Worm (Caenorhabditis elegans) whole organism, late embryonic: ENCODE measurements around the gene R03H10.7.

Experiments used
- C08G9.2 ChIP-seq: sonication (generic microtip); optimal IDR thresholded peaks from 2 replicates; lab custom pipeline; 2016; ENCODE audit warnings: mild to moderate bottlenecking, missing genetic modification characterization, moderate library complexity, missing compliant biosample characterization
- C38D4.7 ChIP-seq: fragments of 200-800 bp; sonication (Bioruptor generic); optimal IDR thresholded peaks from 2 replicates; lab custom pipeline; 2018; ENCODE audit warnings: mild to moderate bottlenecking, missing genetic modification characterization, moderate library complexity, missing compliant biosample characterization
- F13H6.1 ChIP-seq: sonication (generic microtip); optimal IDR thresholded peaks from 2 replicates; lab custom pipeline; 2016; ENCODE audit warnings: missing genetic modification characterization, missing compliant biosample characterization
- T23F11.4 ChIP-seq: fragments of 200-800 bp; sonication (Bioruptor generic); optimal IDR thresholded peaks from 2 replicates; lab custom pipeline; 2018; ENCODE audit warnings: mild to moderate bottlenecking, missing genetic modification characterization, missing compliant biosample characterization
- Y22D7AL.16 ChIP-seq: sonication (generic microtip); optimal IDR thresholded peaks from 2 replicates; lab custom pipeline; 2016; ENCODE audit warnings: missing genetic modification characterization, missing compliant biosample characterization
- ama-1 ChIP-seq: fragments of 150-350 bp; optimal IDR thresholded peaks from 2 replicates; lab custom pipeline; 2014
- ceh-14 ChIP-seq: sonication (generic microtip); optimal IDR thresholded peaks from 2 replicates; lab custom pipeline; 2016; ENCODE audit warnings: missing genotype, missing genetic modification characterization, missing compliant biosample characterization
- ceh-18 ChIP-seq: sonication (generic microtip); optimal IDR thresholded peaks from 2 replicates; lab custom pipeline; 2016; ENCODE audit warnings: missing genetic modification characterization, missing compliant biosample characterization
- ceh-31 ChIP-seq: sonication (generic microtip); optimal IDR thresholded peaks from 2 replicates; lab custom pipeline; 2016; ENCODE audit warnings: missing genetic modification characterization, missing compliant biosample characterization
- ceh-45 ChIP-seq: fragments of 200-800 bp; sonication (Bioruptor generic); IDR thresholded peaks from 2 replicates; pipeline ENCODE4 v1.3.6; 2022; ENCODE audit warnings: missing genetic modification reagents, missing genetic modification characterization, missing compliant biosample characterization
- ceh-6 ChIP-seq: fragments of 200-800 bp; sonication (Bioruptor generic); optimal IDR thresholded peaks from 2 replicates; lab custom pipeline; 2018; ENCODE audit warnings: mild to moderate bottlenecking, missing genetic modification characterization, missing compliant biosample characterization
- che-1 ChIP-seq: sonication (generic microtip); optimal IDR thresholded peaks from 2 replicates; lab custom pipeline; 2016; ENCODE audit warnings: mild to moderate bottlenecking, missing genetic modification characterization, missing compliant biosample characterization
- dve-1 ChIP-seq: sonication (generic microtip); optimal IDR thresholded peaks from 2 replicates; lab custom pipeline; 2017; ENCODE audit warnings: antibody characterized with exemption, mild to moderate bottlenecking, missing genetic modification characterization, missing compliant biosample characterization
- elt-2 ChIP-seq: sonication (generic microtip); optimal IDR thresholded peaks from 2 replicates; lab custom pipeline; 2016; ENCODE audit warnings: missing genetic modification reagents, missing genetic modification characterization, missing compliant biosample characterization
- elt-4 ChIP-seq: sonication (generic microtip); optimal IDR thresholded peaks from 2 replicates; lab custom pipeline; 2016; ENCODE audit warnings: missing genetic modification characterization, missing compliant biosample characterization
- eyg-1 ChIP-seq: sonication (generic microtip); optimal IDR thresholded peaks from 2 replicates; lab custom pipeline; 2016; ENCODE audit warnings: missing genotype, missing genetic modification characterization, missing compliant biosample characterization
- fax-1 ChIP-seq: sonication (generic microtip); optimal IDR thresholded peaks from 2 replicates; lab custom pipeline; 2016; ENCODE audit warnings: missing genotype, missing genetic modification characterization, missing compliant biosample characterization
- gmeb-2 ChIP-seq: sonication (generic microtip); optimal IDR thresholded peaks from 2 replicates; lab custom pipeline; 2016; ENCODE audit warnings: missing genetic modification characterization, inconsistent platforms, missing compliant biosample characterization
- hlh-15 ChIP-seq: sonication (generic microtip); optimal IDR thresholded peaks from 2 replicates; lab custom pipeline; 2016; ENCODE audit warnings: missing genetic modification characterization, missing compliant biosample characterization
- hlh-6 ChIP-seq: sonication (generic microtip); optimal IDR thresholded peaks from 2 replicates; lab custom pipeline; 2016; ENCODE audit warnings: missing genotype, missing genetic modification characterization, missing compliant biosample characterization
- hlh-8 ChIP-seq: sonication (generic microtip); optimal IDR thresholded peaks from 2 replicates; lab custom pipeline; 2016; ENCODE audit warnings: missing genotype, missing genetic modification characterization, missing compliant biosample characterization
- lim-6 ChIP-seq: sonication (generic microtip); optimal IDR thresholded peaks from 2 replicates; lab custom pipeline; 2016; ENCODE audit warnings: missing genetic modification characterization, missing compliant biosample characterization
- lin-11 ChIP-seq: fragments of 200-800 bp; sonication (Bioruptor generic); optimal IDR thresholded peaks from 2 replicates; lab custom pipeline; 2018; ENCODE audit warnings: mild to moderate bottlenecking, missing genetic modification characterization, missing compliant biosample characterization
- nfya-1 ChIP-seq: sonication (generic microtip); optimal IDR thresholded peaks from 2 replicates; lab custom pipeline; 2017; ENCODE audit warnings: missing genetic modification characterization, mild to moderate bottlenecking, missing compliant biosample characterization, antibody characterized with exemption, moderate library complexity
- nhr-232 ChIP-seq: sonication (generic microtip); optimal IDR thresholded peaks from 2 replicates; lab custom pipeline; 2016; ENCODE audit warnings: missing genetic modification characterization, missing compliant biosample characterization
- pat-9 ChIP-seq: fragments of 200-800 bp; sonication (Bioruptor generic); optimal IDR thresholded peaks from 2 replicates; lab custom pipeline; 2018; ENCODE audit warnings: mild to moderate bottlenecking, missing genetic modification characterization, moderate library complexity, missing compliant biosample characterization
- pax-1 ChIP-seq: fragments of 150-350 bp; optimal IDR thresholded peaks from 2 replicates; lab custom pipeline; 2014; ENCODE audit warnings: missing biosample characterization, missing genetic modification characterization
- pha-4 ChIP-seq: fragments of 150-350 bp; optimal IDR thresholded peaks from 2 replicates; lab custom pipeline; 2018; ENCODE audit warnings: missing biosample characterization, missing genetic modification reagents, missing genetic modification characterization
- pqm-1 ChIP-seq: sonication (generic microtip); optimal IDR thresholded peaks from 2 replicates; lab custom pipeline; 2016; ENCODE audit warnings: missing genetic modification characterization, missing compliant biosample characterization
- ref-2 ChIP-seq: sonication (generic microtip); optimal IDR thresholded peaks from 2 replicates; lab custom pipeline; 2016; ENCODE audit warnings: missing genetic modification characterization, missing compliant biosample characterization
- rnt-1 ChIP-seq: sonication (generic microtip); optimal IDR thresholded peaks from 2 replicates; lab custom pipeline; 2016; ENCODE audit warnings: missing genetic modification characterization, missing compliant biosample characterization
- sox-4 ChIP-seq: sonication (generic microtip); optimal IDR thresholded peaks from 2 replicates; lab custom pipeline; 2017; ENCODE audit warnings: mild to moderate bottlenecking, missing genetic modification characterization, inconsistent platforms, missing compliant biosample characterization
- tbx-2 ChIP-seq: sonication (generic microtip); optimal IDR thresholded peaks from 2 replicates; lab custom pipeline; 2016; ENCODE audit warnings: missing genetic modification characterization, missing compliant biosample characterization
- tbx-7 ChIP-seq: sonication (generic microtip); optimal IDR thresholded peaks from 2 replicates; lab custom pipeline; 2016; ENCODE audit warnings: missing genotype, missing genetic modification characterization, missing compliant biosample characterization
- ttx-3 ChIP-seq: sonication (generic microtip); optimal IDR thresholded peaks from 2 replicates; lab custom pipeline; 2016; ENCODE audit warnings: missing genetic modification reagents, missing genetic modification characterization, missing compliant biosample characterization
- unc-3 ChIP-seq, 2 experiments: fragments of 200-800 bp in 1 of 2; sonication (Bioruptor generic) in 1 of 2; sonication (generic microtip) in 1 of 2; conservative IDR thresholded peaks in 1 of 2; optimal IDR thresholded peaks in 1 of 2; 2 replicates each; pipeline versions ENCODE4 v1.3.6 to Lab custom; 2016 to 2022; ENCODE audit warnings: missing compliant biosample characterization in 2 of 2, missing genetic modification characterization in 2 of 2, missing genetic modification reagents in 1 of 2
- zip-5 ChIP-seq: sonication (generic microtip); optimal IDR thresholded peaks from 2 replicates; lab custom pipeline; 2016; ENCODE audit warnings: missing genetic modification characterization, missing compliant biosample characterization
- ztf-16 ChIP-seq: sonication (generic microtip); optimal IDR thresholded peaks from 2 replicates; lab custom pipeline; 2017; ENCODE audit warnings: missing genetic modification characterization, missing compliant biosample characterization

R03H10.7 gene

ce11 chrII:4173842-4174241 is 4.9 kb downstream of the R03H10.7 start:
- no peak for TF ChIP-seq hlh-8 (tag; lab: Kevin White, UChicago)
- no peak for TF ChIP-seq hlh-6 (tag; lab: Kevin White, UChicago)
- no peak for TF ChIP-seq ceh-31 (tag; lab: Kevin White, UChicago)
- no peak for TF ChIP-seq nfya-1
- TF ChIP-seq C38D4.7 (GFP tag; lab: Kevin White, UChicago), result no peak
- no peak for TF ChIP-seq rnt-1 (tag; lab: Kevin White, UChicago)
- TF ChIP-seq C08G9.2 (tag; lab: Kevin White, UChicago), result no peak
- no peak for TF ChIP-seq T23F11.4 (GFP tag; lab: Kevin White, UChicago)
- no peak for TF ChIP-seq ceh-45 (GFP tag; lab: Robert Waterston, UW)
- no peak for TF ChIP-seq ttx-3 (tag; lab: Kevin White, UChicago)
- TF ChIP-seq gmeb-2 (tag; lab: Kevin White, UChicago), result no peak
- TF ChIP-seq zip-5 (tag; lab: Kevin White, UChicago), result no peak
- TF ChIP-seq pax-1 (tag; lab: Kevin White, UChicago), result no peak
- no peak for TF ChIP-seq ceh-14 (tag; lab: Kevin White, UChicago)
- no peak for TF ChIP-seq ceh-6 (GFP tag; lab: Kevin White, UChicago)
- no peak for TF ChIP-seq elt-2 (tag; lab: Kevin White, UChicago)

- no peak for TF ChIP-seq elt-2 (tag; lab: Kevin White, UChicago)
- no peak for TF ChIP-seq tbx-2
- TF ChIP-seq eyg-1, result no peak
- TF ChIP-seq pha-4, result no peak
- no peak for TF ChIP-seq Y22D7AL.16
- TF ChIP-seq tbx-7 (tag; lab: Kevin White, UChicago), result no peak
- TF ChIP-seq ceh-14 (tag; lab: Kevin White, UChicago), result no peak
- no peak for TF ChIP-seq hlh-15 (tag; lab: Kevin White, UChicago)
- TF ChIP-seq lim-6 (tag; lab: Kevin White, UChicago), result no peak
- TF ChIP-seq unc-3 (GFP tag; conservative IDR thresholded peaks at IDR 0.05; lab: Robert Waterston, UW), result no peak
- TF ChIP-seq unc-3 (tag; optimal IDR thresholded peaks at IDR 0.05; lab: Kevin White, UChicago), result no peak
- TF ChIP-seq dve-1 (tag; lab: Kevin White, UChicago), result no peak
- TF ChIP-seq ceh-18, result no peak
- TF ChIP-seq nhr-232 (tag; lab: Kevin White, UChicago), result no peak
- TF ChIP-seq ref-2 (tag; lab: Kevin White, UChicago), result no peak
- no peak for TF ChIP-seq fax-1 (tag; lab: Kevin White, UChicago)
- no peak for TF ChIP-seq sox-4 (tag; lab: Kevin White, UChicago)
- TF ChIP-seq che-1 (tag; lab: Kevin White, UChicago), result no peak
These were observed 5.3 kb downstream of the R03H10.7 start, which contains the start of gene R03H10.6 for ce11 chrII:4173398-4173797. R03H10.6 (minus strand) TSS chrII:4173498.

DNA sequence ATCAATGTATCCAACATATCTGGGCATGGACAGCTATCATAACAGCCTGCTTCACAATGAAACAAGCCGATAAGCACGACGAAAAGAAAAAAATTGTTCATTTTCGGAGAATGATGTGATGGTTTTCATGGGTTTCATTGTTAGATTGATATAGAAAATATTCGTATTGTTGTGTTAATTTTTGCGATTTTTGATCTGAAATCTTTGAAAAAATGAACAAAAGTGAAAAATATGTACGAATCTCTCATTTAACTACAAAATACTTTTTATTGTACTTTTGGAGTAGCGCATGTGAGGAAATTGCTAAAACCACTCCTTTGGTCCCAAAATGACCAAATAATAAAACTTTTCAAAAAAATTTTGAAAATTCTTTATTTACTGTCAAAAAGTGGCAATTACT is 8.2 kb downstream of the R03H10.7 start, which contains the start of gene R03H10.5:
TSS of gene R03H10.5 (minus strand) at position 101 of the 400 bp plus-strand sequence.
- TF ChIP-seq Y22D7AL.16 (no peak), tbx-2 (no peak), C38D4.7 (GFP tag; lab: Kevin White, UChicago) (no peak), eyg-1 (no peak), C08G9.2 (tag; lab: Kevin White, UChicago) (no peak), ama-1 (lab: Kevin White, UChicago) (no peak), gmeb-2 (tag; lab: Kevin White, UChicago) (no peak), pqm-1 (tag; lab: Kevin White, UChicago) (no peak), ceh-6 (GFP tag; lab: Kevin White, UChicago) (no peak), fax-1 (tag; lab: Kevin White, UChicago) (no peak), lin-11 (tag; lab: Kevin White, UChicago) (no peak), pat-9 (tag; lab: Kevin White, UChicago) (no peak), F13H6.1 (tag; lab: Kevin White, UChicago) (no peak), sox-4 (tag; lab: Kevin White, UChicago) (no peak), hlh-8 (tag; lab: Kevin White, UChicago) (no peak), rnt-1 (tag; lab: Kevin White, UChicago) (no peak), ztf-16 (tag; lab: Kevin White, UChicago) (no peak), ref-2 (tag; lab: Kevin White, UChicago) (no peak), ceh-14 (tag; lab: Kevin White, UChicago) (no peak), elt-4 (tag; lab: Kevin White, UChicago) (no peak)
